Fruit fly (Drosophila melanogaster) whole organism, embryonic: ENCODE measurements around the gene CG2129.
A peak's percentile ranks its signal among the peaks of the same experiment; 100 is the strongest.

Experiments used
- ATbp ChIP-seq: fragments of 200-800 bp; sonication (Bioruptor generic); optimal IDR thresholded peaks from 2 replicates; lab custom pipeline; 2017; ENCODE audit warnings: missing biosample characterization, mild to moderate bottlenecking, missing genetic modification characterization, missing genetic modification reagents
- B-H2 ChIP-seq: fragments of 200-800 bp; sonication (Bioruptor generic); optimal IDR thresholded peaks from 2 replicates; lab custom pipeline; 2018; ENCODE audit warnings: missing biosample characterization, mild to moderate bottlenecking, missing genetic modification characterization
- BEAF-32 ChIP-seq: fragments of 200-800 bp; sonication (Bioruptor generic); optimal IDR thresholded peaks from 3 replicates; lab custom pipeline; 2017; ENCODE audit warnings: missing biosample characterization, missing genetic modification characterization, mild to moderate bottlenecking, moderate library complexity, missing genetic modification reagents
- CG14710 ChIP-seq: fragments of 200-800 bp; sonication (Bioruptor generic); optimal IDR thresholded peaks from 3 replicates; lab custom pipeline; 2019; ENCODE audit warnings: missing biosample characterization, mild to moderate bottlenecking, missing genetic modification characterization, moderate library complexity
- CG14860 ChIP-seq: fragments of 200-800 bp; sonication (Bioruptor generic); IDR thresholded peaks from 3 replicates; pipeline ENCODE4 v1.3.6; 2022; ENCODE audit warnings: missing biosample characterization, missing genetic modification characterization; ENCODE audit not compliant: partially characterized antibody
- CG15011 ChIP-seq: fragments of 200-800 bp; sonication (Bioruptor generic); optimal IDR thresholded peaks from 3 replicates; lab custom pipeline; 2018; ENCODE audit warnings: missing biosample characterization, mild to moderate bottlenecking, missing genetic modification characterization
- CG15601 ChIP-seq: fragments of 200-800 bp; sonication (Bioruptor generic); optimal IDR thresholded peaks from 3 replicates; lab custom pipeline; 2019; ENCODE audit warnings: missing biosample characterization, mild to moderate bottlenecking, missing genetic modification characterization, moderate library complexity
- CG15696 ChIP-seq: fragments of 200-800 bp; sonication (Bioruptor generic); optimal IDR thresholded peaks from 2 replicates; lab custom pipeline; 2019; ENCODE audit warnings: missing biosample characterization, mild to moderate bottlenecking, missing genetic modification characterization, moderate library complexity
- CG17328 ChIP-seq: fragments of 200-800 bp; sonication (Bioruptor generic); IDR thresholded peaks from 2 replicates; pipeline ENCODE4 v1.3.6; 2022; ENCODE audit warnings: missing biosample characterization, missing genetic modification characterization
- CG17802 ChIP-seq: fragments of 200-800 bp; sonication (Bioruptor generic); optimal IDR thresholded peaks from 2 replicates; lab custom pipeline; 2018; ENCODE audit warnings: missing biosample characterization, mild to moderate bottlenecking, missing genetic modification characterization, moderate library complexity
- CG1832 ChIP-seq: fragments of 200-800 bp; sonication (Bioruptor generic); optimal IDR thresholded peaks from 2 replicates; lab custom pipeline; 2017; ENCODE audit warnings: missing biosample characterization, mild to moderate bottlenecking, missing genetic modification characterization, inconsistent platforms
- CG2129 ChIP-seq: fragments of 200-800 bp; sonication (Bioruptor generic); IDR thresholded peaks from 2 replicates; pipeline ENCODE4 v1.3.6; 2022; ENCODE audit warnings: missing biosample characterization, missing genetic modification characterization; ENCODE audit not compliant: partially characterized antibody
- CG2875 ChIP-seq: fragments of 200-800 bp; sonication (Bioruptor generic); optimal IDR thresholded peaks from 2 replicates; lab custom pipeline; 2017; ENCODE audit warnings: missing biosample characterization, mild to moderate bottlenecking, missing genetic modification characterization, missing genetic modification reagents
- CG43689 ChIP-seq: fragments of 200-800 bp; sonication (Bioruptor generic); IDR thresholded peaks from 2 replicates; pipeline ENCODE4 v1.3.6; 2022; ENCODE audit warnings: missing biosample characterization, missing genetic modification characterization
- CG6654 ChIP-seq: fragments of 200-800 bp; sonication (Bioruptor generic); optimal IDR thresholded peaks from 2 replicates; lab custom pipeline; 2017; ENCODE audit warnings: missing biosample characterization, mild to moderate bottlenecking, missing genetic modification characterization
- CG6683 ChIP-seq: fragments of 200-800 bp; sonication (Bioruptor generic); optimal IDR thresholded peaks from 2 replicates; lab custom pipeline; 2017; ENCODE audit warnings: missing biosample characterization, mild to moderate bottlenecking, missing genetic modification characterization, missing genetic modification reagents
- CG6765 ChIP-seq: fragments of 200-800 bp; sonication (Bioruptor generic); optimal IDR thresholded peaks from 3 replicates; lab custom pipeline; 2017; ENCODE audit warnings: missing biosample characterization, mild to moderate bottlenecking, missing genetic modification characterization
- CG7928 ChIP-seq: fragments of 200-800 bp; sonication (Bioruptor generic); optimal IDR thresholded peaks from 2 replicates; lab custom pipeline; 2017; ENCODE audit warnings: missing biosample characterization, mild to moderate bottlenecking, missing genetic modification characterization
- Chrac-16 ChIP-seq: fragments of 200-800 bp; sonication (Bioruptor generic); optimal IDR thresholded peaks from 3 replicates; lab custom pipeline; 2016; ENCODE audit warnings: missing biosample characterization, missing genetic modification characterization
- D ChIP-seq, 2 experiments: fragments of 200-800 bp in 1 of 2; fragments of >200 bp in 1 of 2; sonication (Bioruptor generic) in 1 of 2; optimal IDR thresholded peaks; 2 replicates in 1 of 2; 3 replicates in 1 of 2; lab custom pipeline; 2017; ENCODE audit warnings: mild to moderate bottlenecking in 1 of 2, missing biosample characterization in 1 of 2, missing genetic modification characterization in 1 of 2, missing genetic modification reagents in 1 of 2
- H2.0 ChIP-seq: fragments of 200-800 bp; sonication (Bioruptor generic); IDR thresholded peaks from 2 replicates; pipeline ENCODE4 v1.3.6; 2022; ENCODE audit warnings: missing biosample characterization, missing genetic modification characterization
- HLH4C ChIP-seq: fragments of 200-800 bp; sonication (Bioruptor generic); IDR thresholded peaks from 3 replicates; pipeline ENCODE4 v1.3.6; 2022; ENCODE audit warnings: missing biosample characterization, missing genetic modification characterization; ENCODE audit not compliant: partially characterized antibody
- Hsf ChIP-seq: fragments of 200-800 bp; sonication (Bioruptor generic); optimal IDR thresholded peaks from 3 replicates; lab custom pipeline; 2016; ENCODE audit warnings: missing biosample characterization, missing genetic modification characterization
- Mad ChIP-seq: fragments of 200-800 bp; sonication (Bioruptor generic); optimal IDR thresholded peaks from 2 replicates; lab custom pipeline; 2016; ENCODE audit warnings: missing biosample characterization, missing genetic modification characterization
- Med ChIP-seq: fragments of 200-800 bp; sonication (Bioruptor generic); peaks from one replicate; lab custom pipeline; 2016; ENCODE audit warnings: missing biosample characterization, missing genetic modification characterization, mild to moderate bottlenecking, inconsistent platforms, moderate library complexity
- Nf-YB ChIP-seq: fragments of 200-800 bp; sonication (Bioruptor generic); optimal IDR thresholded peaks from 3 replicates; lab custom pipeline; 2019; ENCODE audit warnings: missing biosample characterization, mild to moderate bottlenecking, missing genetic modification characterization, moderate library complexity
- Oaz ChIP-seq: fragments of 200-800 bp; sonication (Bioruptor generic); IDR thresholded peaks from 2 replicates; pipeline ENCODE4 v1.3.6; 2022; ENCODE audit warnings: missing biosample characterization, missing genetic modification characterization
- Optix ChIP-seq: fragments of 200-800 bp; sonication (Bioruptor generic); IDR thresholded peaks from 3 replicates; pipeline ENCODE4 v1.3.6; 2022; ENCODE audit warnings: missing biosample characterization, missing genetic modification characterization
- Taf1 ChIP-seq: fragments of 200-800 bp; sonication (Bioruptor generic); IDR thresholded peaks from 2 replicates; pipeline ENCODE4 v1.3.6; 2022; ENCODE audit warnings: missing biosample characterization, missing genetic modification characterization
- Tbp ChIP-seq: fragments of >200 bp; optimal IDR thresholded peaks from 2 replicates; lab custom pipeline; 2018; ENCODE audit warnings: missing biosample characterization, missing genetic modification characterization
- Xbp1 ChIP-seq: fragments of 200-800 bp; sonication (Bioruptor generic); optimal IDR thresholded peaks from 3 replicates; lab custom pipeline; 2016; ENCODE audit warnings: missing biosample characterization, mild to moderate bottlenecking, missing genetic modification characterization
- ab ChIP-seq: fragments of 200-800 bp; sonication (Bioruptor generic); optimal IDR thresholded peaks from 2 replicates; lab custom pipeline; 2016; ENCODE audit warnings: missing biosample characterization, missing genetic modification characterization
- aop ChIP-seq: fragments of 200-800 bp; sonication (Bioruptor generic); IDR thresholded peaks from 2 replicates; pipeline ENCODE4 v1.3.6; 2022; ENCODE audit warnings: missing biosample characterization, missing genetic modification characterization
- ara ChIP-seq: fragments of 200-800 bp; sonication (Bioruptor generic); IDR thresholded peaks from 2 replicates; pipeline ENCODE4 v1.3.6; 2022; ENCODE audit warnings: missing biosample characterization, missing genetic modification characterization
- cato ChIP-seq: fragments of 200-800 bp; sonication (Bioruptor generic); optimal IDR thresholded peaks from 2 replicates; lab custom pipeline; 2016; ENCODE audit warnings: missing biosample characterization, missing genetic modification characterization, borderline replicate concordance
- crc ChIP-seq: fragments of 200-800 bp; sonication (Bioruptor generic); optimal IDR thresholded peaks from 2 replicates; lab custom pipeline; 2016; ENCODE audit warnings: missing biosample characterization, missing genetic modification characterization
- dmrt11E ChIP-seq: fragments of 200-800 bp; sonication (Bioruptor generic); optimal IDR thresholded peaks from 3 replicates; lab custom pipeline; 2018; ENCODE audit warnings: missing biosample characterization, mild to moderate bottlenecking, missing genetic modification characterization, moderate library complexity
- esg ChIP-seq: fragments of 200-800 bp; sonication (Bioruptor generic); conservative IDR thresholded peaks from 2 replicates; pipeline ENCODE4 v1.3.6; 2022; ENCODE audit warnings: missing biosample characterization, missing genetic modification characterization
- eve ChIP-seq, 2 experiments: fragments of >200 bp; optimal IDR thresholded peaks; 2 replicates each; lab custom pipeline; 2017; ENCODE audit warnings: missing biosample characterization in 2 of 2, missing genetic modification characterization in 2 of 2
- gsb ChIP-seq: fragments of 200-800 bp; sonication (Bioruptor generic); IDR thresholded peaks from 2 replicates; pipeline ENCODE4 v1.3.6; 2022; ENCODE audit warnings: missing biosample characterization, missing genetic modification characterization
- jigr1 ChIP-seq: fragments of 200-800 bp; sonication (Bioruptor generic); IDR thresholded peaks from 3 replicates; pipeline ENCODE4 v1.3.6; 2022; ENCODE audit warnings: missing biosample characterization, missing genetic modification characterization
- lbe ChIP-seq: fragments of 200-800 bp; sonication (Bioruptor generic); optimal IDR thresholded peaks from 2 replicates; lab custom pipeline; 2016; ENCODE audit warnings: missing biosample characterization, mild to moderate bottlenecking, missing genetic modification characterization
- nerfin-1 ChIP-seq: fragments of 200-800 bp; sonication (Bioruptor generic); optimal IDR thresholded peaks from 3 replicates; lab custom pipeline; 2019; ENCODE audit warnings: missing biosample characterization, mild to moderate bottlenecking, missing genetic modification characterization, moderate library complexity
- run ChIP-seq: fragments of 200-800 bp; sonication (Bioruptor generic); optimal IDR thresholded peaks from 3 replicates; lab custom pipeline; 2018; ENCODE audit warnings: missing biosample characterization, mild to moderate bottlenecking, missing genetic modification characterization
- salm ChIP-seq: fragments of 200-800 bp; sonication (Bioruptor generic); optimal IDR thresholded peaks from 2 replicates; lab custom pipeline; 2018; ENCODE audit warnings: missing biosample characterization, mild to moderate bottlenecking, missing genetic modification characterization
- shn ChIP-seq: fragments of 200-800 bp; sonication (Bioruptor generic); optimal IDR thresholded peaks from 3 replicates; lab custom pipeline; 2016; ENCODE audit warnings: missing biosample characterization, missing genetic modification characterization
- sr ChIP-seq: fragments of 200-800 bp; sonication (Bioruptor generic); IDR thresholded peaks from 3 replicates; pipeline ENCODE4 v1.3.6; 2022; ENCODE audit warnings: missing biosample characterization, missing genetic modification characterization
- z ChIP-seq: fragments of 200-800 bp; sonication (Bioruptor generic); IDR thresholded peaks from 3 replicates; pipeline ENCODE4 v1.3.6; 2022; ENCODE audit warnings: missing biosample characterization, missing genetic modification characterization
- zfh1 ChIP-seq: fragments of 200-800 bp; sonication (Bioruptor generic); IDR thresholded peaks from 3 replicates; pipeline ENCODE4 v1.3.6; 2022; ENCODE audit warnings: missing biosample characterization, missing genetic modification characterization
- zfh2 ChIP-seq: fragments of 200-800 bp; sonication (Bioruptor generic); optimal IDR thresholded peaks from 2 replicates; lab custom pipeline; 2016; ENCODE audit warnings: missing biosample characterization, missing genetic modification characterization

CG2129 gene

DNA sequence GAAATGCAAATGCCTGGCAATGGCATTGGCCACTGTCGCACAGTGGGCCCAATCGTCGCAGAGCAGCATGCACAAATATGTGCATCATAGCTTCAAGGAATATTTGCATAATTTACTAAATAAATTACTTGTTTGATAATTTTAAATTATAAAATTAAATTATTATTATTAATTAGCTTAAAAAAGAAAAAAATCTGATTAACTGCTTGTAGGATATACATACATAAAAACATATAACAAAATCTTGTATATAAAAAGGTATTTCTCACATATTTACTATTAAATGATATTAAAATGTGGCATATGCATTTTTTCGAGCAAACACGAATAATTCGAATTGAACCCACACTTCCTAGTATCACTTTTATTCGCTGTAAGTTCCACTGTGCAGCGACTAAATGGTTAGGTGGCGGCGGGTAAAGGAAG is 20.4 kb upstream of the CG2129 start (continued):
- TF ChIP-seq CG17802 (tag; lab: Kevin White, UChicago) (no peak), CG17328 (GFP tag; lab: Robert Waterston, UW) (no peak), Med (peak; percentile 65), salm (tag; lab: Kevin White, UChicago) (peak; percentile 22), dmrt11E (tag; lab: Kevin White, UChicago) (peak; percentile 45), B-H2 (GFP tag; lab: Kevin White, UChicago) (no peak), aop (GFP tag; lab: Robert Waterston, UW) (no peak), H2.0 (no peak), HLH4C (GFP tag; lab: Robert Waterston, UW) (no peak), ATbp (peak; percentile 53), crc (GFP tag; lab: Kevin White, UChicago) (no peak), CG14710 (tag; lab: Kevin White, UChicago) (peak; percentile 55), Hsf (no peak), lbe (GFP tag; lab: Kevin White, UChicago) (no peak), zfh2 (no peak), sr (GFP tag; lab: Robert Waterston, UW) (no peak), CG6683 (GFP tag; lab: Kevin White, UChicago) (no peak), gsb (GFP tag; lab: Robert Waterston, UW) (no peak), CG15011 (GFP tag; lab: Kevin White, UChicago) (no peak), CG2875 (GFP tag; lab: Kevin White, UChicago) (peak; percentile 41), Chrac-16 (no peak), CG2129 (GFP tag; lab: Robert Waterston, UW) (no peak), eve (GFP tag; optimal IDR thresholded peaks at IDR 0.05; lab: Kevin White, UChicago) (no peak), Mad (GFP tag; lab: Kevin White, UChicago) (no peak), BEAF-32 (GFP tag; lab: Kevin White, UChicago) (no peak), nerfin-1 (tag; lab: Kevin White, UChicago) (peak; percentile 43), CG43689 (GFP tag; lab: Robert Waterston, UW) (no peak), run (no peak), CG7928 (GFP tag; lab: Kevin White, UChicago) (no peak), ara (GFP tag; lab: Robert Waterston, UW) (no peak), CG15696 (tag; lab: Kevin White, UChicago) (peak; percentile 29), CG14860 (GFP tag; lab: Robert Waterston, UW) (no peak), D (optimal IDR thresholded peaks at IDR 0.05; lab: Kevin White, UChicago) (no peak), D (GFP tag; optimal IDR thresholded peaks at IDR 0.05; lab: Kevin White, UChicago) (peak; percentile 49), shn (no peak), CG15601 (tag; lab: Kevin White, UChicago) (peak; percentile 38), Taf1 (GFP tag; lab: Robert Waterston, UW) (no peak), Oaz (GFP tag; lab: Robert Waterston, UW) (no peak), jigr1 (no peak), z (no peak), zfh1 (0 out of 3 replicates have a peak, but pooled peaks have one; percentile 46), esg (GFP tag; lab: Robert Waterston, UW) (0 out of 2 replicates have a peak, but pooled peaks have one; percentile 27), CG6765 (GFP tag; lab: Kevin White, UChicago) (no peak), ab (no peak), Nf-YB (peak; percentile 15), CG6654 (peak; percentile 38), Tbp (GFP tag; lab: Kevin White, UChicago) (no peak), Xbp1 (GFP tag; lab: Kevin White, UChicago) (peak; percentile 53), cato (peak; percentile 9), CG1832 (GFP tag; lab: Kevin White, UChicago) (no peak), Optix (0 out of 3 replicates have a peak, but pooled peaks have one; percentile 41)
